Fruit fly (Drosophila melanogaster) whole organism, embryonic: ENCODE results near the gene Psn.
A peak's percentile ranks its signal among the peaks of the same experiment; 100 is the strongest.

ENCODE experiments used
- CG10654 ChIP-seq: fragments of 200-800 bp; sonication (Bioruptor generic); optimal IDR thresholded peaks from 2 replicates; lab custom pipeline; 2016; ENCODE audit warnings: missing biosample characterization, missing genetic modification characterization
- CG10959 ChIP-seq: fragments of 200-800 bp; sonication (Bioruptor generic); IDR thresholded peaks from 2 replicates; pipeline ENCODE4 v1.3.6; 2022; ENCODE audit warnings: missing biosample characterization, missing genetic modification characterization
- CG11093 ChIP-seq: fragments of 200-800 bp; sonication (Bioruptor generic); IDR thresholded peaks from 3 replicates; pipeline ENCODE4 v1.3.6; 2022; ENCODE audit warnings: missing biosample characterization, missing genetic modification characterization
- CG13296 ChIP-seq: fragments of 200-800 bp; sonication (Bioruptor generic); optimal IDR thresholded peaks from 3 replicates; lab custom pipeline; 2018; ENCODE audit warnings: missing biosample characterization, mild to moderate bottlenecking, missing genetic modification characterization
- CG14014 ChIP-seq: fragments of 200-800 bp; sonication (Bioruptor generic); IDR thresholded peaks from 2 replicates; pipeline ENCODE4 v1.3.6; 2022; ENCODE audit warnings: missing biosample characterization, missing genetic modification characterization
- CG14050 ChIP-seq: fragments of 200-800 bp; sonication (Bioruptor generic); IDR thresholded peaks from 3 replicates; pipeline ENCODE4 v1.3.6; 2022; ENCODE audit warnings: missing biosample characterization, missing genetic modification characterization
- CG15269 ChIP-seq: fragments of 200-800 bp; sonication (Bioruptor generic); optimal IDR thresholded peaks from 2 replicates; lab custom pipeline; 2018; ENCODE audit warnings: missing biosample characterization, mild to moderate bottlenecking, missing genetic modification characterization, moderate library complexity
- CG15514 ChIP-seq: fragments of 200-800 bp; sonication (Bioruptor generic); optimal IDR thresholded peaks from 3 replicates; lab custom pipeline; 2017; ENCODE audit warnings: missing biosample characterization, missing genetic modification characterization, mild to moderate bottlenecking, moderate library complexity, missing genetic modification reagents
- CG15601 ChIP-seq: fragments of 200-800 bp; sonication (Bioruptor generic); optimal IDR thresholded peaks from 3 replicates; lab custom pipeline; 2019; ENCODE audit warnings: missing biosample characterization, mild to moderate bottlenecking, missing genetic modification characterization, moderate library complexity
- CG16863 ChIP-seq: fragments of 200-800 bp; sonication (Bioruptor generic); optimal IDR thresholded peaks from 3 replicates; lab custom pipeline; 2016; ENCODE audit warnings: missing biosample characterization, missing genetic modification characterization
- CG17568 ChIP-seq: fragments of 200-800 bp; sonication (Bioruptor generic); optimal IDR thresholded peaks from 2 replicates; lab custom pipeline; 2018; ENCODE audit warnings: missing biosample characterization, mild to moderate bottlenecking, missing genetic modification characterization, moderate library complexity
- CG18011 ChIP-seq: fragments of 200-800 bp; sonication (Bioruptor generic); optimal IDR thresholded peaks from 2 replicates; lab custom pipeline; 2017; ENCODE audit warnings: missing biosample characterization, missing genetic modification characterization, mild to moderate bottlenecking, moderate library complexity, missing genotype
- CG2129 ChIP-seq: fragments of 200-800 bp; sonication (Bioruptor generic); IDR thresholded peaks from 2 replicates; pipeline ENCODE4 v1.3.6; 2022; ENCODE audit warnings: missing biosample characterization, missing genetic modification characterization; ENCODE audit not compliant: partially characterized antibody
- CG2678 ChIP-seq: fragments of 200-800 bp; sonication (Bioruptor generic); optimal IDR thresholded peaks from 3 replicates; lab custom pipeline; 2019; ENCODE audit warnings: missing biosample characterization, mild to moderate bottlenecking, missing genetic modification characterization, moderate library complexity
- CG32532 ChIP-seq: fragments of 200-800 bp; sonication (Bioruptor generic); IDR thresholded peaks from 2 replicates; pipeline ENCODE4 v1.3.6; 2022; ENCODE audit warnings: missing biosample characterization, missing genetic modification characterization
- CG34224 ChIP-seq: fragments of 200-800 bp; sonication (Bioruptor generic); IDR thresholded peaks from 3 replicates; pipeline ENCODE4 v1.3.6; 2022; ENCODE audit warnings: missing biosample characterization, missing genetic modification characterization; ENCODE audit not compliant: partially characterized antibody
- CG3847 ChIP-seq: fragments of 200-800 bp; sonication (Bioruptor generic); IDR thresholded peaks from 2 replicates; pipeline ENCODE4 v1.3.6; 2022; ENCODE audit warnings: missing biosample characterization, missing genetic modification characterization
- CG42726 ChIP-seq: fragments of 200-800 bp; sonication (Bioruptor generic); IDR thresholded peaks from 2 replicates; pipeline ENCODE4 v1.3.6; 2022; ENCODE audit warnings: missing biosample characterization, missing genetic modification characterization; ENCODE audit not compliant: partially characterized antibody
- CG4282 ChIP-seq: fragments of 200-800 bp; sonication (Bioruptor generic); optimal IDR thresholded peaks from 2 replicates; lab custom pipeline; 2016; ENCODE audit warnings: missing biosample characterization, missing genetic modification characterization
- CG6654 ChIP-seq: fragments of 200-800 bp; sonication (Bioruptor generic); optimal IDR thresholded peaks from 2 replicates; lab custom pipeline; 2017; ENCODE audit warnings: missing biosample characterization, mild to moderate bottlenecking, missing genetic modification characterization
- CG7786 ChIP-seq: fragments of 200-800 bp; sonication (Bioruptor generic); optimal IDR thresholded peaks from 2 replicates; lab custom pipeline; 2016; ENCODE audit warnings: missing biosample characterization, missing genetic modification characterization
- CG7928 ChIP-seq: fragments of 200-800 bp; sonication (Bioruptor generic); optimal IDR thresholded peaks from 2 replicates; lab custom pipeline; 2017; ENCODE audit warnings: missing biosample characterization, mild to moderate bottlenecking, missing genetic modification characterization
- Camta ChIP-seq: fragments of 200-800 bp; sonication (Bioruptor generic); optimal IDR thresholded peaks from 2 replicates; lab custom pipeline; 2016; ENCODE audit warnings: missing biosample characterization, missing genetic modification characterization
- ERR ChIP-seq: fragments of 200-800 bp; sonication (Bioruptor generic); optimal IDR thresholded peaks from 2 replicates; lab custom pipeline; 2016; ENCODE audit warnings: missing biosample characterization, missing genetic modification characterization
- Jarid2 ChIP-seq: fragments of 200-800 bp; sonication (Bioruptor generic); optimal IDR thresholded peaks from 3 replicates; lab custom pipeline; 2017; ENCODE audit warnings: mild to moderate bottlenecking, missing biosample characterization, missing genetic modification reagents, missing genetic modification characterization
- PHDP ChIP-seq: fragments of 200-800 bp; sonication (Bioruptor generic); optimal IDR thresholded peaks from 3 replicates; lab custom pipeline; 2018; ENCODE audit warnings: missing biosample characterization, mild to moderate bottlenecking, missing genetic modification characterization, moderate library complexity
- Xrp1 ChIP-seq: fragments of 200-800 bp; sonication (Bioruptor generic); IDR thresholded peaks from 2 replicates; pipeline ENCODE4 v1.3.6; 2022; ENCODE audit warnings: missing biosample characterization, missing genetic modification characterization
- ase ChIP-seq: fragments of 200-800 bp; sonication (Bioruptor generic); IDR thresholded peaks from 3 replicates; pipeline ENCODE4 v1.3.6; 2022; ENCODE audit warnings: missing biosample characterization, missing genetic modification characterization
- crc ChIP-seq: fragments of 200-800 bp; sonication (Bioruptor generic); optimal IDR thresholded peaks from 2 replicates; lab custom pipeline; 2016; ENCODE audit warnings: missing biosample characterization, missing genetic modification characterization
- eve ChIP-seq, 2 experiments: fragments of >200 bp; optimal IDR thresholded peaks; 2 replicates each; lab custom pipeline; 2017; ENCODE audit warnings: missing biosample characterization in 2 of 2, missing genetic modification characterization in 2 of 2
- ewg ChIP-seq: fragments of 200-800 bp; sonication (Bioruptor generic); optimal IDR thresholded peaks from 3 replicates; lab custom pipeline; 2017; ENCODE audit warnings: mild to moderate bottlenecking, missing biosample characterization, missing genetic modification reagents, missing genetic modification characterization
- gcm2 ChIP-seq: fragments of 200-800 bp; sonication (Bioruptor generic); optimal IDR thresholded peaks from 2 replicates; lab custom pipeline; 2016; ENCODE audit warnings: missing biosample characterization, missing genetic modification characterization
- insv ChIP-seq, 2 experiments: fragments of 200-800 bp; sonication (Bioruptor generic); optimal IDR thresholded peaks; 3 replicates each; lab custom pipeline; 2016 to 2018; ENCODE audit warnings: missing biosample characterization in 2 of 2, missing genetic modification characterization in 2 of 2
- ken ChIP-seq: fragments of 200-800 bp; sonication (Bioruptor generic); IDR thresholded peaks from 3 replicates; pipeline ENCODE4 v1.3.6; 2022; ENCODE audit warnings: missing biosample characterization, missing genetic modification characterization
- klu ChIP-seq: fragments of 200-800 bp; sonication (Bioruptor generic); IDR thresholded peaks from 2 replicates; pipeline ENCODE4 v1.3.6; 2022; ENCODE audit warnings: missing biosample characterization, missing genetic modification characterization
- pan ChIP-seq, 4 experiments: fragments of >200 bp in 3 of 4; fragments of 200-800 bp in 1 of 4; sonication (Bioruptor generic) in 1 of 4; optimal IDR thresholded peaks in 3 of 4; IDR thresholded peaks in 1 of 4; 2 replicates each; pipeline versions ENCODE4 v1.3.6 to Lab custom; 2017 to 2022; ENCODE audit warnings: missing biosample characterization in 2 of 4, missing genetic modification characterization in 2 of 4, mixed read lengths in 1 of 4
- pnt ChIP-seq: fragments of 200-800 bp; sonication (Bioruptor generic); optimal IDR thresholded peaks from 3 replicates; lab custom pipeline; 2016; ENCODE audit warnings: missing biosample characterization, missing genetic modification characterization
- run ChIP-seq: fragments of 200-800 bp; sonication (Bioruptor generic); optimal IDR thresholded peaks from 3 replicates; lab custom pipeline; 2018; ENCODE audit warnings: missing biosample characterization, mild to moderate bottlenecking, missing genetic modification characterization
- tll ChIP-seq, 2 experiments: fragments of 200-800 bp in 1 of 2; fragments of >200 bp in 1 of 2; sonication (Bioruptor generic) in 1 of 2; optimal IDR thresholded peaks; 2 replicates each; lab custom pipeline; 2017 to 2019; ENCODE audit warnings: missing biosample characterization in 2 of 2, missing genetic modification characterization in 2 of 2, mild to moderate bottlenecking in 1 of 2, moderate library complexity in 1 of 2
- ttk ChIP-seq: fragments of 200-800 bp; sonication (Bioruptor generic); IDR thresholded peaks from 2 replicates; pipeline ENCODE4 v2.1.2; 2022; ENCODE audit warnings: missing biosample characterization, missing genetic modification characterization
- unc-4 ChIP-seq: fragments of 200-800 bp; sonication (Bioruptor generic); IDR thresholded peaks from 2 replicates; pipeline ENCODE4 v1.3.6; 2022; ENCODE audit warnings: missing biosample characterization, missing genetic modification characterization; ENCODE audit not compliant: partially characterized antibody

Psn gene

dm6 chr3L:20410780-20411179 is 21.5 kb upstream of the Psn start (continued):
- TF ChIP-seq CG14014 (no peak), CG2678 (tag; lab: Kevin White, UChicago) (no peak), tll (GFP tag; optimal IDR thresholded peaks at IDR 0.05; lab: Kevin White, UChicago) (no peak), pan (optimal IDR thresholded peaks at IDR 0.05; lab: Kevin White, UChicago) (no peak), pan (GFP tag; optimal IDR thresholded peaks at IDR 0.05 in 1 of 2, IDR thresholded peaks at IDR 0.05 in 1 of 2) (no peak), CG4282 (GFP tag; lab: Kevin White, UChicago) (no peak), CG42726 (no peak), Jarid2 (GFP tag; lab: Kevin White, UChicago) (no peak), run (tag; lab: Kevin White, UChicago) (no peak), CG34224 (GFP tag; lab: Robert Waterston, UW) (no peak), CG2129 (GFP tag; lab: Robert Waterston, UW) (no peak), ase (GFP tag; lab: Robert Waterston, UW) (no peak), CG32532 (no peak), unc-4 (GFP tag; lab: Robert Waterston, UW) (no peak), CG15601 (no peak), PHDP (tag; lab: Kevin White, UChicago) (peak; percentile 35), klu (GFP tag; lab: Robert Waterston, UW) (no peak), ttk (GFP tag; lab: Robert Waterston, UW) (no peak), CG11093 (GFP tag; lab: Robert Waterston, UW) (no peak), CG18011 (GFP tag; lab: Kevin White, UChicago) (no peak), CG14050 (GFP tag; lab: Robert Waterston, UW) (no peak), Xrp1 (GFP tag; lab: Robert Waterston, UW) (no peak), ewg (GFP tag; lab: Kevin White, UChicago) (no peak), CG15269 (tag; lab: Kevin White, UChicago) (no peak), ERR (GFP tag; lab: Kevin White, UChicago) (no peak), CG10959 (GFP tag; lab: Robert Waterston, UW) (no peak), pnt (no peak), crc (GFP tag; lab: Kevin White, UChicago) (no peak), CG17568 (GFP tag; lab: Kevin White, UChicago) (peak; percentile 23), CG3847 (GFP tag; lab: Robert Waterston, UW) (no peak), CG16863 (no peak), CG15514 (GFP tag; lab: Kevin White, UChicago) (no peak), CG10654 (GFP tag; lab: Kevin White, UChicago) (no peak), eve (GFP tag; optimal IDR thresholded peaks at IDR 0.05; lab: Kevin White, UChicago) (no peak), ken (GFP tag; lab: Robert Waterston, UW) (no peak), CG13296 (peak; percentile 13), gcm2 (GFP tag; lab: Kevin White, UChicago) (no peak), CG6654 (GFP tag; lab: Kevin White, UChicago) (no peak), CG7928 (GFP tag; lab: Kevin White, UChicago) (no peak)

dm6 chr3L:20413304-20413703 is 19.0 kb upstream of the Psn start, which contains the start of gene zye:
zye (plus strand) TSS chr3L:20413604.
- no peak for TF ChIP-seq insv (GFP tag; optimal IDR thresholded peaks at IDR 0.05; lab: Kevin White, UChicago)
- TF ChIP-seq CG7786, result no peak
- TF ChIP-seq Jarid2 (GFP tag; lab: Kevin White, UChicago), result no peak
- no peak for TF ChIP-seq Camta (GFP tag; lab: Kevin White, UChicago)
